Fruit fly (Drosophila melanogaster) whole organism, embryonic: Measurements from ENCODE around the gene CG12009.

Experiments used
- ATbp ChIP-seq: fragments of 200-800 bp; sonication (Bioruptor generic); optimal IDR thresholded peaks from 2 replicates; lab custom pipeline; 2017; ENCODE audit warnings: missing biosample characterization, mild to moderate bottlenecking, missing genetic modification characterization, missing genetic modification reagents
- Atf-2 ChIP-seq: fragments of 200-800 bp; sonication (Bioruptor generic); optimal IDR thresholded peaks from 2 replicates; lab custom pipeline; 2016; ENCODE audit warnings: missing biosample characterization, missing genetic modification characterization
- CG10274 ChIP-seq: fragments of 200-800 bp; sonication (Bioruptor generic); optimal IDR thresholded peaks from 3 replicates; lab custom pipeline; 2017; ENCODE audit warnings: missing biosample characterization, mild to moderate bottlenecking, missing genetic modification characterization
- CG12299 ChIP-seq: fragments of 200-800 bp; sonication (Bioruptor generic); optimal IDR thresholded peaks from 2 replicates; lab custom pipeline; 2018; ENCODE audit warnings: missing biosample characterization, mild to moderate bottlenecking, missing genetic modification characterization
- CG12391 ChIP-seq: fragments of 200-800 bp; sonication (Bioruptor generic); optimal IDR thresholded peaks from 3 replicates; lab custom pipeline; 2018; ENCODE audit warnings: missing biosample characterization, mild to moderate bottlenecking, missing genetic modification characterization, moderate library complexity
- CG12942 ChIP-seq: fragments of 200-800 bp; sonication (Bioruptor generic); optimal IDR thresholded peaks from 3 replicates; lab custom pipeline; 2016; ENCODE audit warnings: missing biosample characterization, missing genetic modification characterization
- CG1647 ChIP-seq: fragments of 200-800 bp; sonication (Bioruptor generic); optimal IDR thresholded peaks from 3 replicates; lab custom pipeline; 2016; ENCODE audit warnings: missing biosample characterization, missing genetic modification characterization
- CG18764 ChIP-seq: fragments of 200-800 bp; sonication (Bioruptor generic); optimal IDR thresholded peaks from 3 replicates; lab custom pipeline; 2016; ENCODE audit warnings: missing biosample characterization, missing genetic modification characterization
- CG2120 ChIP-seq: fragments of 200-800 bp; sonication (Bioruptor generic); optimal IDR thresholded peaks from 3 replicates; lab custom pipeline; 2016; ENCODE audit warnings: missing biosample characterization, missing genetic modification characterization
- CG2199 ChIP-seq: fragments of 200-800 bp; sonication (Bioruptor generic); IDR thresholded peaks from 3 replicates; pipeline ENCODE4 v1.3.6; 2022; ENCODE audit warnings: missing biosample characterization, missing genetic modification characterization
- CG30431 ChIP-seq: fragments of 200-800 bp; sonication (Bioruptor generic); optimal IDR thresholded peaks from 2 replicates; lab custom pipeline; 2017; ENCODE audit warnings: missing biosample characterization, missing genetic modification characterization
- CG31365 ChIP-seq: fragments of 200-800 bp; sonication (Bioruptor generic); optimal IDR thresholded peaks from 2 replicates; lab custom pipeline; 2018; ENCODE audit warnings: missing biosample characterization, mild to moderate bottlenecking, missing genetic modification characterization
- CG4424 ChIP-seq: fragments of 200-800 bp; sonication (Bioruptor generic); optimal IDR thresholded peaks from 3 replicates; lab custom pipeline; 2016; ENCODE audit warnings: missing biosample characterization, missing genetic modification characterization
- CG4820 ChIP-seq: fragments of 200-800 bp; sonication (Bioruptor generic); optimal IDR thresholded peaks from 3 replicates; lab custom pipeline; 2016; ENCODE audit warnings: missing biosample characterization, missing genetic modification characterization
- CG6683 ChIP-seq: fragments of 200-800 bp; sonication (Bioruptor generic); optimal IDR thresholded peaks from 2 replicates; lab custom pipeline; 2017; ENCODE audit warnings: missing biosample characterization, mild to moderate bottlenecking, missing genetic modification characterization, missing genetic modification reagents
- CG7745 ChIP-seq: fragments of 200-800 bp; sonication (Bioruptor generic); optimal IDR thresholded peaks from 2 replicates; lab custom pipeline; 2018; ENCODE audit warnings: missing biosample characterization, mild to moderate bottlenecking, missing genetic modification characterization, moderate library complexity
- CG8924 ChIP-seq: fragments of 200-800 bp; optimal IDR thresholded peaks from 3 replicates; lab custom pipeline; 2019; ENCODE audit warnings: missing biosample characterization, mild to moderate bottlenecking, missing genetic modification characterization, moderate library complexity
- CG9727 ChIP-seq: fragments of 200-800 bp; sonication (Bioruptor generic); optimal IDR thresholded peaks from 3 replicates; lab custom pipeline; 2017; ENCODE audit warnings: missing biosample characterization, mild to moderate bottlenecking, missing genetic modification characterization
- CG9876 ChIP-seq: fragments of 200-800 bp; sonication (Bioruptor generic); optimal IDR thresholded peaks from 2 replicates; lab custom pipeline; 2016; ENCODE audit warnings: missing biosample characterization, missing genetic modification characterization
- CoRest ChIP-seq: fragments of 200-800 bp; sonication (Bioruptor generic); optimal IDR thresholded peaks from 3 replicates; lab custom pipeline; 2018; ENCODE audit warnings: missing biosample characterization, mild to moderate bottlenecking, missing genetic modification characterization, moderate library complexity
- Dek ChIP-seq: fragments of 200-800 bp; sonication (Bioruptor generic); optimal IDR thresholded peaks from 3 replicates; lab custom pipeline; 2019; ENCODE audit warnings: missing biosample characterization, mild to moderate bottlenecking, missing genetic modification characterization, moderate library complexity
- HmgD ChIP-seq: fragments of 200-800 bp; sonication (Bioruptor generic); optimal IDR thresholded peaks from 3 replicates; lab custom pipeline; 2016; ENCODE audit warnings: missing biosample characterization, missing genetic modification characterization
- Hsf ChIP-seq: fragments of 200-800 bp; sonication (Bioruptor generic); optimal IDR thresholded peaks from 3 replicates; lab custom pipeline; 2016; ENCODE audit warnings: missing biosample characterization, missing genetic modification characterization
- Kr ChIP-seq: fragments of 200-800 bp; sonication (Bioruptor generic); optimal IDR thresholded peaks from 2 replicates; lab custom pipeline; 2017; ENCODE audit warnings: missing biosample characterization, mild to moderate bottlenecking, missing genetic modification characterization
- Max ChIP-seq: fragments of 200-800 bp; sonication (Bioruptor generic); optimal IDR thresholded peaks from 2 replicates; lab custom pipeline; 2016; ENCODE audit warnings: missing biosample characterization, mild to moderate bottlenecking, missing genetic modification characterization
- Rx ChIP-seq: fragments of 200-800 bp; sonication (Bioruptor generic); IDR thresholded peaks from 2 replicates; pipeline ENCODE4 v1.3.6; 2022; ENCODE audit warnings: missing biosample characterization, missing genetic modification characterization
- Sox100B ChIP-seq: fragments of 200-800 bp; sonication (Bioruptor generic); optimal IDR thresholded peaks from 3 replicates; lab custom pipeline; 2018; ENCODE audit warnings: missing biosample characterization, mild to moderate bottlenecking, missing genetic modification characterization
- Usf ChIP-seq: fragments of 200-800 bp; sonication (Bioruptor generic); optimal IDR thresholded peaks from 2 replicates; lab custom pipeline; 2017; ENCODE audit warnings: missing genotype, missing biosample characterization, missing genetic modification characterization
- chif ChIP-seq, 2 experiments: fragments of 200-800 bp; sonication (Bioruptor generic); optimal IDR thresholded peaks; 3 replicates each; lab custom pipeline; 2016; ENCODE audit warnings: missing biosample characterization in 2 of 2, missing genetic modification characterization in 2 of 2
- dan ChIP-seq: fragments of 200-800 bp; sonication (Bioruptor generic); IDR thresholded peaks from 2 replicates; pipeline ENCODE4 v1.3.6; 2022; ENCODE audit warnings: missing biosample characterization, missing genetic modification characterization
- dmrt99B ChIP-seq: fragments of 200-800 bp; sonication (Bioruptor generic); optimal IDR thresholded peaks from 2 replicates; lab custom pipeline; 2018; ENCODE audit warnings: missing biosample characterization, mild to moderate bottlenecking, missing genetic modification characterization, moderate library complexity
- dysf ChIP-seq: fragments of 200-800 bp; sonication (Bioruptor generic); IDR thresholded peaks from 3 replicates; pipeline ENCODE4 v1.3.6; 2022; ENCODE audit warnings: missing biosample characterization, missing genetic modification characterization
- ewg ChIP-seq: fragments of 200-800 bp; sonication (Bioruptor generic); optimal IDR thresholded peaks from 3 replicates; lab custom pipeline; 2017; ENCODE audit warnings: mild to moderate bottlenecking, missing biosample characterization, missing genetic modification reagents, missing genetic modification characterization
- fd96Cb ChIP-seq: fragments of 200-800 bp; sonication (Bioruptor generic); optimal IDR thresholded peaks from 2 replicates; lab custom pipeline; 2018; ENCODE audit warnings: missing biosample characterization, mild to moderate bottlenecking, missing genetic modification characterization, moderate library complexity
- gce ChIP-seq: fragments of 200-800 bp; sonication (Bioruptor generic); IDR thresholded peaks from 3 replicates; pipeline ENCODE4 v1.3.6; 2022; ENCODE audit warnings: missing biosample characterization, missing genetic modification characterization
- gcm2 ChIP-seq: fragments of 200-800 bp; sonication (Bioruptor generic); optimal IDR thresholded peaks from 2 replicates; lab custom pipeline; 2016; ENCODE audit warnings: missing biosample characterization, missing genetic modification characterization
- grau ChIP-seq: fragments of 200-800 bp; optimal IDR thresholded peaks from 3 replicates; lab custom pipeline; 2019; ENCODE audit warnings: missing biosample characterization, mild to moderate bottlenecking, missing genetic modification characterization, moderate library complexity
- ind ChIP-seq: fragments of 200-800 bp; sonication (Bioruptor generic); optimal IDR thresholded peaks from 3 replicates; lab custom pipeline; 2016; ENCODE audit warnings: missing biosample characterization, missing genetic modification characterization
- inv ChIP-seq: fragments of 200-800 bp; sonication (Bioruptor generic); IDR thresholded peaks from 2 replicates; pipeline ENCODE4 v1.3.6; 2022; ENCODE audit warnings: missing biosample characterization, missing genetic modification characterization; ENCODE audit not compliant: partially characterized antibody
- lilli ChIP-seq: fragments of 200-800 bp; sonication (Bioruptor generic); optimal IDR thresholded peaks from 3 replicates; lab custom pipeline; 2016; ENCODE audit warnings: missing biosample characterization, missing genetic modification characterization
- luna ChIP-seq: fragments of 200-800 bp; sonication (Bioruptor generic); optimal IDR thresholded peaks from 2 replicates; lab custom pipeline; 2016; ENCODE audit warnings: missing biosample characterization, missing genetic modification characterization
- mirr ChIP-seq: fragments of 200-800 bp; sonication (Bioruptor generic); optimal IDR thresholded peaks from 3 replicates; lab custom pipeline; 2018; ENCODE audit warnings: missing biosample characterization, mild to moderate bottlenecking, missing genetic modification characterization
- sc ChIP-seq, 3 experiments: fragments of >200 bp in 2 of 3; fragments of 200-800 bp in 1 of 3; sonication (Bioruptor generic) in 1 of 3; optimal IDR thresholded peaks; 2 replicates in 2 of 3; 3 replicates in 1 of 3; lab custom pipeline; 2017; ENCODE audit warnings: mild to moderate bottlenecking in 1 of 3, missing biosample characterization in 1 of 3, missing genetic modification characterization in 1 of 3, missing genetic modification reagents in 1 of 3
- seq ChIP-seq: fragments of 200-800 bp; sonication (Bioruptor generic); IDR thresholded peaks from 2 replicates; pipeline ENCODE4 v1.3.6; 2022; ENCODE audit warnings: missing biosample characterization, missing genetic modification characterization
- so ChIP-seq: fragments of 200-800 bp; sonication (Bioruptor generic); IDR thresholded peaks from 3 replicates; pipeline ENCODE4 v1.3.6; 2022; ENCODE audit warnings: missing biosample characterization, missing genetic modification characterization
- tio ChIP-seq: fragments of 200-800 bp; sonication (Bioruptor generic); optimal IDR thresholded peaks from 2 replicates; lab custom pipeline; 2017; ENCODE audit warnings: missing biosample characterization, missing genetic modification characterization, inconsistent platforms
- trh ChIP-seq: fragments of 200-800 bp; sonication (Bioruptor generic); optimal IDR thresholded peaks from 2 replicates; lab custom pipeline; 2016; ENCODE audit warnings: missing biosample characterization, missing genetic modification characterization
- ttk ChIP-seq: fragments of 200-800 bp; sonication (Bioruptor generic); IDR thresholded peaks from 2 replicates; pipeline ENCODE4 v2.1.2; 2022; ENCODE audit warnings: missing biosample characterization, missing genetic modification characterization
- vvl ChIP-seq: fragments of 200-800 bp; sonication (Bioruptor generic); IDR thresholded peaks from 2 replicates; pipeline ENCODE4 v1.3.6; 2022; ENCODE audit warnings: missing biosample characterization, missing genetic modification characterization

CG12009 gene

DNA sequence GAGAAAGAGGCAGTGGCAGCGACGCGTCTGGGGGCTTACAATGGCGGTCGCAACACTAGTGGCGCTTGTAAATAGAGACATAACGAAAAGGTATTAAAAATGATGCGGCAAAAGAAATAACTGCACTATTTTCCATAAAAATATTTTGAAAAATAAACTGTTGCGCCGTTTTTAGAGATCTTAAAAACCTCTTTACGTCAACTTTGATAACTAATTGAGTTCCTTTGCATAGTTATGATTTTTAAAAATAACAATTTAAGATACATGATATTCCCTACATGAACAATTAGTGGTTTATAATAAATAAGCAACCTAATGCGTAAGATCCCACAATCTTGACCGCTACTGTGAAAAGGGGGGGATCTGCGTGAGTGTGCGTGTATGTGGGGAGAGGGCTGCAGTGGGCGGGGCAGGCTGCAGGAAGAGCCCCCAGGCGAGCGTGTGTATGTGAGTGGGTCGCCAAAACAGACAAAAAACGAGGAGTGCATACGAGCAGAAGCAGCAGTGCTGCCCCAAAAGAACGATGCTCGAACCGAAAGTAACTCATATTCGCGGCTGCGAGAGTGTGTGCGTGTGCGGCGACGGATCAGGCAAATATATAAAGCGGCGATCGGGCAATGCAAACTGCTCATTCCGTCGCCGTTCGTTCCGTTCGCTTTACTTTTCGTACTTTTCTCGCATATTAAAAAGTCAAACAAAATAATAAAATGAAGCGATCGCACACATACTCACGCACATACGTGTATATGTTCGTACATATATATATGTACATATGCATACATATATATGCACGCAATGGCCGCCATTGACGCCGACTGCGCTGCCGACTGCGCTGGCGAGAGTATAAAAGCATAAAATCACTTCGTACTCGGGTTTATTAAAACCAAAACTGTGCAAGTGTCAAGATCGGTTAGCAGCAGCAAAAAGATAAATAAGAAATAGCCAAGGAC is 42.3 kb upstream of the CG12009 start (continued):
- peak; percentile 29 to 58 for TF ChIP-seq chif (GFP tag; optimal IDR thresholded peaks at IDR 0.05; lab: Kevin White, UChicago)
- TF ChIP-seq CG4820 (GFP tag; lab: Kevin White, UChicago), result peak; percentile 55
- TF ChIP-seq ind (GFP tag; lab: Kevin White, UChicago), result peak; percentile 45
- TF ChIP-seq Kr (GFP tag; lab: Kevin White, UChicago), result no peak
- no peak for TF ChIP-seq sc (optimal IDR thresholded peaks at IDR 0.05; lab: Kevin White, UChicago)
- peak; percentile 34 for TF ChIP-seq sc (GFP tag; optimal IDR thresholded peaks at IDR 0.05; lab: Kevin White, UChicago)
- peak; percentile 51 for TF ChIP-seq ewg (GFP tag; lab: Kevin White, UChicago)
- peak; percentile 56; the same call in 1 of the 2 replicates for TF ChIP-seq ttk
- TF ChIP-seq Atf-2 (GFP tag; lab: Kevin White, UChicago), result peak; percentile 29
- no peak for TF ChIP-seq Max (GFP tag; lab: Kevin White, UChicago)
- no peak for TF ChIP-seq CG12299
- TF ChIP-seq Usf (GFP tag; lab: Kevin White, UChicago), result peak; percentile 55
- no peak for TF ChIP-seq CG12942 (GFP tag; lab: Kevin White, UChicago)
- TF ChIP-seq CoRest (tag; lab: Kevin White, UChicago), result peak; percentile 66
- peak; percentile 53 for TF ChIP-seq grau (tag; lab: Kevin White, UChicago)
- TF ChIP-seq seq, result peak; percentile 53
- TF ChIP-seq ATbp, result peak; percentile 35
- TF ChIP-seq fd96Cb, result peak; percentile 38
- no peak for TF ChIP-seq CG10274 (GFP tag; lab: Kevin White, UChicago)
- no peak for TF ChIP-seq inv (GFP tag; lab: Robert Waterston, UW)
- TF ChIP-seq trh, result no peak
- peak; percentile 74; the same call in 1 of the 3 replicates for TF ChIP-seq so (GFP tag; lab: Robert Waterston, UW)
- TF ChIP-seq CG6683 (GFP tag; lab: Kevin White, UChicago), result no peak
- no peak for TF ChIP-seq CG31365
- peak; percentile 71 for TF ChIP-seq tio
- peak; percentile 46; the same call in 1 of the 3 replicates for TF ChIP-seq dysf (GFP tag; lab: Robert Waterston, UW)
- TF ChIP-seq CG9727 (GFP tag; lab: Kevin White, UChicago), result peak; percentile 55
- TF ChIP-seq gce (GFP tag; lab: Robert Waterston, UW), result no peak
- peak; percentile 68 for TF ChIP-seq Sox100B (GFP tag; lab: Kevin White, UChicago)
- TF ChIP-seq CG2120 (GFP tag; lab: Kevin White, UChicago), result peak; percentile 47
- no peak for TF ChIP-seq vvl (GFP tag; lab: Robert Waterston, UW)
- TF ChIP-seq CG12391 (tag; lab: Kevin White, UChicago), result peak; percentile 44
- TF ChIP-seq CG1647, result no peak
- peak; percentile 36 for TF ChIP-seq CG4424
- TF ChIP-seq CG8924 (tag; lab: Kevin White, UChicago), result peak; percentile 54
- TF ChIP-seq lilli (GFP tag; lab: Kevin White, UChicago), result peak; percentile 55
- TF ChIP-seq Rx (GFP tag; lab: Robert Waterston, UW), result no peak
- TF ChIP-seq luna (GFP tag; lab: Kevin White, UChicago), result no peak
- TF ChIP-seq dan, result no peak
- peak; percentile 41 for TF ChIP-seq CG30431 (GFP tag; lab: Kevin White, UChicago)
- no peak for TF ChIP-seq HmgD (GFP tag; lab: Kevin White, UChicago)
- no peak for TF ChIP-seq CG18764 (GFP tag; lab: Kevin White, UChicago)
- TF ChIP-seq CG2199 (GFP tag; lab: Robert Waterston, UW), result no peak
- no peak for TF ChIP-seq mirr (GFP tag; lab: Kevin White, UChicago)
- TF ChIP-seq gcm2 (GFP tag; lab: Kevin White, UChicago), result no peak
- peak; percentile 40 for TF ChIP-seq Hsf (GFP tag; lab: Kevin White, UChicago)
- no peak for TF ChIP-seq CG9876 (GFP tag; lab: Kevin White, UChicago)
- no peak for TF ChIP-seq CG7745
- TF ChIP-seq dmrt99B (tag; lab: Kevin White, UChicago), result peak; percentile 62
- TF ChIP-seq Dek (tag; lab: Kevin White, UChicago), result no peak
